Fruit fly (Drosophila melanogaster): ENCODE data around the gene CG15046.
A peak's percentile ranks its signal among the peaks of the same experiment; 100 is the strongest.

The CG15046 gene

DNA sequence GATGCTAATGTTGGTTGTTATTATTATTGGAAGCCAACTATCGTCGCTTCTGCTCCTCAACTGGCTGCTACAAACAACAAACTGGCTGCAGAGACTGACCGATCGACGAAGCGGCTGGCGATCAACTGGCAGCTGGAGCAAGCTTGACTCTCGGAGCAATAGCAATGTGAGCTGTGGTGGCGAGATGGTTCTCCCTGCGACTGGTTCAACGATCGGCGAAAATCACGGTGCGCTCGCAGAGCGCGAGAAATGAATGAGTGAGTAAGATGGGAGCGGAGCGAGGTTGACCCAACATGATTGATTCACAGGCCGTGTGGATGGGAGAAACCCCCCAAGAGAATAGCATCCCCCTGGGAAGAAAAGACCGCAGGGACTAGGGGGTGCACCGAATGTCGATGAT is at the start of gene CG15046:
Gene CG15046, minus strand, starts transcription at position 112 of the 400 bp plus-strand sequence.
- no peak for TF ChIP-seq CG9139 (GFP tag; optimal IDR thresholded peaks at IDR 0.05)
- TF ChIP-seq dsx (GFP tag; optimal IDR thresholded peaks at IDR 0.05; ENCODE audit: poor library complexity, severe bottlenecking) = no peak
- no peak for TF ChIP-seq dac (GFP tag; optimal IDR thresholded peaks at IDR 0.05)
- no peak for TF ChIP-seq CG8319 (GFP tag; optimal IDR thresholded peaks at IDR 0.05)
- no peak for TF ChIP-seq CG11762 (GFP tag; optimal IDR thresholded peaks at IDR 0.05; ENCODE audit: insufficient read depth)
- no peak for TF ChIP-seq achi (GFP tag; optimal IDR thresholded peaks at IDR 0.05)
- TF ChIP-seq CG10669 (GFP tag; optimal IDR thresholded peaks at IDR 0.05) = no peak
- TF ChIP-seq Hr39 (GFP tag; optimal IDR thresholded peaks at IDR 0.05) = no peak
- peak; percentile 55; the same call in 1 of the 3 replicates for TF ChIP-seq CG6163 (GFP tag; IDR thresholded peaks at IDR 0.05)
- TF ChIP-seq CG3032 (tag; optimal IDR thresholded peaks at IDR 0.05) = no peak
- no peak for TF ChIP-seq CG31627 (GFP tag; optimal IDR thresholded peaks at IDR 0.05)
- no peak for TF ChIP-seq CG8119 (GFP tag; IDR thresholded peaks at IDR 0.05)
- TF ChIP-seq CG4318 (GFP tag; optimal IDR thresholded peaks at IDR 0.05) = no peak
- no peak for TF ChIP-seq Ets21C (GFP tag; optimal IDR thresholded peaks at IDR 0.05)
- no peak for TF ChIP-seq Lpt (GFP tag; optimal IDR thresholded peaks at IDR 0.05)
- TF ChIP-seq Eip93F (GFP tag; optimal IDR thresholded peaks at IDR 0.05) = no peak
- no peak for TF ChIP-seq Eip75B (GFP tag; optimal IDR thresholded peaks at IDR 0.05)
- no peak for TF ChIP-seq esn (GFP tag; optimal IDR thresholded peaks at IDR 0.05)
- TF ChIP-seq pdm3 (GFP tag; optimal IDR thresholded peaks at IDR 0.05) = no peak
- TF ChIP-seq topi (GFP tag; optimal IDR thresholded peaks at IDR 0.05) = no peak
- no peak for TF ChIP-seq Sox102F (GFP tag; optimal IDR thresholded peaks at IDR 0.05)
- no peak for TF ChIP-seq fkh (GFP tag; optimal IDR thresholded peaks at IDR 0.05)
- TF ChIP-seq CG1621 (tag; optimal IDR thresholded peaks at IDR 0.05) = peak; percentile 15
- no peak for TF ChIP-seq CG7368 (GFP tag; optimal IDR thresholded peaks at IDR 0.05)
- no peak for TF ChIP-seq CG34406 (GFP tag; optimal IDR thresholded peaks at IDR 0.05)
- TF ChIP-seq Eip78C (GFP tag) = peak; percentile 52
- no peak for TF ChIP-seq OdsH (GFP tag; optimal IDR thresholded peaks at IDR 0.05)
- TF ChIP-seq CG10631 (GFP tag; optimal IDR thresholded peaks at IDR 0.05) = no peak
- 0 out of 3 replicates have a peak, but pooled peaks have one; percentile 18 for TF ChIP-seq eg (GFP tag; IDR thresholded peaks at IDR 0.05)
- TF ChIP-seq CG15336 (GFP tag; IDR thresholded peaks at IDR 0.05) = peak; percentile 51; the same call in 1 of the 2 replicates
- no peak for TF ChIP-seq net (GFP tag; optimal IDR thresholded peaks at IDR 0.05)
- TF ChIP-seq Blimp-1 (GFP tag; optimal IDR thresholded peaks at IDR 0.05) = no peak
- TF ChIP-seq CG6276 (GFP tag; optimal IDR thresholded peaks at IDR 0.05) = peak; percentile 15
- TF ChIP-seq svp (GFP tag) = peak; percentile 56
- no peak for TF ChIP-seq CG16779 (tag; optimal IDR thresholded peaks at IDR 0.05)
- TF ChIP-seq CG32006 (GFP tag; optimal IDR thresholded peaks at IDR 0.05) = no peak
- TF ChIP-seq CG11902 (GFP tag; optimal IDR thresholded peaks at IDR 0.05) = no peak

DNA sequence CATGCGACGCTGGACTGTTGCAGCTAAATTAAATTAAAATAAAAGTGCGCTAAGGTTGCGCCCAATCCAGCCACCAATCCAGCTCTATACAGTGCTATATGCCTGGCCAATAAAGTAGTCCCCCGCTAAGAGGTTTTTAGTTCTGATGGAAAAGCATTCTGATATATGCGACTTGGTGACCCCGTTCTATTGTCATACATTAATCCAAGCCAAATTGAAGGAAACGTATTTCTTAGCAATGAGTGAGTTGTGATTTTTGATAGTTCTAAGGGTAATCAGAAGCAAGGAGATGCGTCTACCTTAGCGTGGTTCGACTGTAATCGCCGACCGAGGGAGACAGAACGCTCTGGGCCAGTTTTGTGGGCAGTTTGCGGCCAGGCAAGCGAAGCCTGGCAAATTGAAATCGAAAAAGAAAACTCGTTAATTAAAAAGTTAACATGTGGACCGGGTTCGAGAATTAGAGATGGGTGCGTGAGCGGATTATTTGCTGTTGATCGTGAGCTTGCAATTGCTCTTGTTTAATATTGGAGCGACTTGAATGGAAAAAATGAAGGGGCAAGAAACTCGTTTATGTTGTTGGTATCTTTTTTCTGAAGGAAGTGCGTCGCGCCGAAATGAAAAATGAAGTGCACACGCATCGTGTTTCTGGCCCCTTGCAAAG is 48.9 kb upstream of the CG15046 start:
- TF ChIP-seq net (GFP tag; optimal IDR thresholded peaks at IDR 0.05) (peak; percentile 62), CG6808 (GFP tag; optimal IDR thresholded peaks at IDR 0.05) (peak; percentile 67), CG4318 (GFP tag; optimal IDR thresholded peaks at IDR 0.05) (peak; percentile 28), Met (GFP tag; optimal IDR thresholded peaks at IDR 0.05) (peak; percentile 72), CG16779 (tag; optimal IDR thresholded peaks at IDR 0.05) (peak; percentile 1), CG32006 (GFP tag; optimal IDR thresholded peaks at IDR 0.05) (peak; percentile 57), Gug (GFP tag; IDR thresholded peaks at IDR 0.05) (no peak), CG8319 (GFP tag; optimal IDR thresholded peaks at IDR 0.05) (peak; percentile 69), CG7368 (GFP tag; optimal IDR thresholded peaks at IDR 0.05) (peak; percentile 59), Smox (GFP tag; optimal IDR thresholded peaks at IDR 0.05) (peak; percentile 63), vri (GFP tag; optimal IDR thresholded peaks at IDR 0.05) (peak; percentile 4), CG8119 (GFP tag; IDR thresholded peaks at IDR 0.05) (0 out of 3 replicates have a peak, but pooled peaks have one; percentile 24), CG34406 (GFP tag; optimal IDR thresholded peaks at IDR 0.05) (peak; percentile 59), svp (GFP tag) (peak; percentile 87), Sox102F (GFP tag; optimal IDR thresholded peaks at IDR 0.05) (peak; percentile 52), pdm3 (GFP tag; optimal IDR thresholded peaks at IDR 0.05) (peak; percentile 71), CG11762 (GFP tag; optimal IDR thresholded peaks at IDR 0.05; ENCODE audit: insufficient read depth) (no peak), Eip75B (GFP tag; optimal IDR thresholded peaks at IDR 0.05) (peak; percentile 63), spab (GFP tag; optimal IDR thresholded peaks at IDR 0.05) (peak; percentile 64), esn (GFP tag; optimal IDR thresholded peaks at IDR 0.05) (peak; percentile 63), CG11902 (GFP tag; optimal IDR thresholded peaks at IDR 0.05) (peak; percentile 60), CG6163 (GFP tag; IDR thresholded peaks at IDR 0.05) (peak; percentile 52; the same call in 1 of the 3 replicates), cyc (GFP tag; optimal IDR thresholded peaks at IDR 0.05) (peak; percentile 71), Sox14 (GFP tag; optimal IDR thresholded peaks at IDR 0.05) (peak; percentile 74), CG31627 (GFP tag; optimal IDR thresholded peaks at IDR 0.05) (peak; percentile 52), dsx (GFP tag; optimal IDR thresholded peaks at IDR 0.05; ENCODE audit: poor library complexity, severe bottlenecking) (peak; percentile 54), CG9139 (GFP tag; optimal IDR thresholded peaks at IDR 0.05) (no peak), Eip93F (GFP tag; optimal IDR thresholded peaks at IDR 0.05) (no peak), Eip78C (GFP tag) (peak; percentile 88), CG10669 (GFP tag; optimal IDR thresholded peaks at IDR 0.05) (peak; percentile 75), Blimp-1 (GFP tag; optimal IDR thresholded peaks at IDR 0.05) (peak; percentile 26)
